Worm (Caenorhabditis elegans) whole organism, early embryonic: ENCODE results near the gene lgc-56.

Experiments used
- B0310.2 ChIP-seq: sonication (generic microtip); optimal IDR thresholded peaks from 2 replicates; lab custom pipeline; 2016; ENCODE audit warnings: mild to moderate bottlenecking, missing genetic modification characterization, missing compliant biosample characterization
- F13C5.2 ChIP-seq: sonication (generic microtip); optimal IDR thresholded peaks from 2 replicates; lab custom pipeline; 2017; ENCODE audit warnings: mild to moderate bottlenecking, missing genetic modification characterization, inconsistent platforms, missing compliant biosample characterization
- aly-1 ChIP-seq: sonication (generic microtip); optimal IDR thresholded peaks from 2 replicates; lab custom pipeline; 2016; ENCODE audit warnings: missing genetic modification characterization, missing compliant biosample characterization
- ama-1 ChIP-seq: fragments of 150-350 bp; optimal IDR thresholded peaks from 2 replicates; lab custom pipeline; 2014
- ceh-13 ChIP-seq: fragments of 200-800 bp; sonication (Bioruptor generic); optimal IDR thresholded peaks from 2 replicates; lab custom pipeline; 2018; ENCODE audit warnings: mild to moderate bottlenecking, missing genetic modification characterization, missing compliant biosample characterization
- ceh-36 ChIP-seq: sonication (generic microtip); optimal IDR thresholded peaks from 2 replicates; lab custom pipeline; 2016; ENCODE audit warnings: missing genetic modification characterization, inconsistent platforms, missing compliant biosample characterization
- ets-7 ChIP-seq: sonication (generic microtip); optimal IDR thresholded peaks from 2 replicates; lab custom pipeline; 2016; ENCODE audit warnings: missing genotype, missing genetic modification characterization, missing compliant biosample characterization
- flt-1 ChIP-seq: fragments of 200-800 bp; sonication (Bioruptor generic); IDR thresholded peaks from 2 replicates; pipeline ENCODE4 v1.3.6; 2022; ENCODE audit warnings: missing genetic modification characterization, missing compliant biosample characterization
- hmbx-1 ChIP-seq: sonication (generic microtip); optimal IDR thresholded peaks from 2 replicates; lab custom pipeline; 2016; ENCODE audit warnings: mild to moderate bottlenecking, missing genetic modification characterization, missing compliant biosample characterization
- hmg-4 ChIP-seq: fragments of 200-800 bp; sonication (Bioruptor generic); optimal IDR thresholded peaks from 2 replicates; lab custom pipeline; 2018; ENCODE audit warnings: mild to moderate bottlenecking, missing genetic modification characterization, missing compliant biosample characterization
- hnd-1 ChIP-seq: sonication (generic microtip); optimal IDR thresholded peaks from 2 replicates; lab custom pipeline; 2016; ENCODE audit warnings: missing genetic modification characterization, missing compliant biosample characterization
- pes-1 ChIP-seq: fragments of 200-800 bp; sonication (Bioruptor generic); IDR thresholded peaks from 2 replicates; pipeline ENCODE4 v1.3.6; 2022; ENCODE audit warnings: missing genetic modification reagents, missing genetic modification characterization, missing compliant biosample characterization
- scrt-1 ChIP-seq: fragments of 200-800 bp; sonication (Bioruptor generic); IDR thresholded peaks from 2 replicates; pipeline ENCODE4 v1.3.6; 2022; ENCODE audit warnings: missing genetic modification characterization, missing compliant biosample characterization
- sea-1 ChIP-seq: fragments of 200-800 bp; sonication (Bioruptor generic); conservative IDR thresholded peaks from 2 replicates; pipeline ENCODE4 v1.3.6; 2022; ENCODE audit warnings: missing genetic modification characterization, missing compliant biosample characterization
- tbx-11 ChIP-seq: fragments of 200-800 bp; sonication (Bioruptor generic); IDR thresholded peaks from 2 replicates; pipeline ENCODE4 v1.3.6; 2022; ENCODE audit warnings: missing genetic modification characterization, missing compliant biosample characterization
- tbx-37 ChIP-seq: fragments of 200-800 bp; sonication (Bioruptor generic); conservative IDR thresholded peaks from 2 replicates; pipeline ENCODE4 v1.3.6; 2022; ENCODE audit warnings: missing genetic modification reagents, missing genetic modification characterization, missing compliant biosample characterization
- tra-4 ChIP-seq: sonication (generic microtip); optimal IDR thresholded peaks from 2 replicates; lab custom pipeline; 2017; ENCODE audit warnings: missing genetic modification characterization, missing compliant biosample characterization

The lgc-56 gene

DNA sequence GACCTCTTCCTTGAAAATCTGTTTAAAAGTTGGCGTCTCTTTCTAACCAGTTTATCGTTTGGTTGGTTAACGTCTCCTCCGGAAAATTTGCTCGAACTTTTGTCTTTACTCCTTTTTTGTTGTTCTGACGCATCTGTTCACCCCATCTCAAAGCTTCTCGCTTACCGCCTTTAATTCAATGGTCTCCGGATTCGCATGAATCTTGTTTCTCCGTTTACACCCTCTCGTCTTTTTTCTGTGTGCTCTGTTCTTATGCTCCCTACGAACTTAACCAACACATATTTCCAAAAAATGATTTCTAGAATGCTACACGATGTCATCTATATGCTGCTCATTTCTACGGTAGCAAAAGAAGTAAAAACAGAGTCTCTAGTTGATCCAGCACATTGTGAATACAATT lies at the start of gene lgc-56:
TSS of gene lgc-56 (plus strand) at position 301 of the 400 bp plus-strand sequence.
- TF ChIP-seq pes-1 (no peak), B0310.2 (tag; lab: Kevin White, UChicago) (no peak), scrt-1 (no peak), tbx-37 (GFP tag; lab: Robert Waterston, UW) (no peak), ceh-13 (no peak), aly-1 (no peak)

ce11 chrII:5081124-5081913 lies 48.9 kb upstream of the lgc-56 start, which contains the start of gene dsh-2:
Gene dsh-2, minus strand, starts transcription at chrII:5081174.
- TF ChIP-seq aly-1 = no peak
- no peak for TF ChIP-seq ama-1
- TF ChIP-seq tra-4 = no peak
- TF ChIP-seq hmg-4 (GFP tag; lab: Kevin White, UChicago) = no peak
- TF ChIP-seq sea-1 (GFP tag; lab: Robert Waterston, UW) = no peak
- no peak for TF ChIP-seq tbx-37 (GFP tag; lab: Robert Waterston, UW)
- no peak for TF ChIP-seq flt-1 (GFP tag; lab: Robert Waterston, UW)
- TF ChIP-seq hnd-1 (tag; lab: Kevin White, UChicago) = no peak
- TF ChIP-seq ets-7 (tag; lab: Kevin White, UChicago) = no peak
- TF ChIP-seq scrt-1 = no peak
- no peak for TF ChIP-seq pes-1
- TF ChIP-seq B0310.2 (tag; lab: Kevin White, UChicago) = no peak
- no peak for TF ChIP-seq tbx-11 (GFP tag; lab: Robert Waterston, UW)
- no peak for TF ChIP-seq ceh-13
- TF ChIP-seq F13C5.2 (tag; lab: Kevin White, UChicago) = no peak
- TF ChIP-seq hmbx-1 (tag; lab: Kevin White, UChicago) = no peak
- TF ChIP-seq ceh-36 (tag; lab: Kevin White, UChicago) = no peak

DNA sequence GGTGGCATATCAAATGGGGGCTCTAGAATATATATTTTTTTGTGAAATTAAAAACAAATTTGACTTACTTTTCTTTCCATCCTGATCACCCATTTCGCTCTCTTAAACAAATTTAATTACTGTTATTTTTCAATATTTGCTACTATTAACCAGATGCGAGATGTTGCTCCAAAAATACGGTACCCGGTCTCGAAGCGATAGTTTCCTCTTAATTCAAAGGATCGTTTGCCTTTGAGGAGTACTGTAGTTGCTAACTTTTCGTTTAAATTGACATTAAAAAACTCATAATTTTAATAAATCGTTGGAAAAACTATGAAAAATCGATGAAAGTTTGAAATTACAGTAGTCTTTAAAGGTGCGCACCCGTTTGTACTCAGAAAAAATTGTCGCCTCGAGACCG lies 46.8 kb upstream of the lgc-56 start, which contains the start of gene C04G6.4:
TSS of gene C04G6.4 (minus strand) at position 101 of the 400 bp plus-strand sequence.
- TF ChIP-seq aly-1 = no peak
- TF ChIP-seq B0310.2 (tag; lab: Kevin White, UChicago) = no peak
- no peak for TF ChIP-seq tbx-37 (GFP tag; lab: Robert Waterston, UW)
- TF ChIP-seq ama-1 = no peak
- no peak for TF ChIP-seq flt-1 (GFP tag; lab: Robert Waterston, UW)
- TF ChIP-seq scrt-1 = no peak
- TF ChIP-seq ceh-13 = no peak
- no peak for TF ChIP-seq tra-4
- no peak for TF ChIP-seq hnd-1 (tag; lab: Kevin White, UChicago)
- TF ChIP-seq pes-1 = no peak
- TF ChIP-seq ceh-36 (tag; lab: Kevin White, UChicago) = no peak
- TF ChIP-seq hmbx-1 (tag; lab: Kevin White, UChicago) = no peak
- TF ChIP-seq ets-7 (tag; lab: Kevin White, UChicago) = no peak
- no peak for TF ChIP-seq hmg-4 (GFP tag; lab: Kevin White, UChicago)
- no peak for TF ChIP-seq F13C5.2 (tag; lab: Kevin White, UChicago)
- TF ChIP-seq tbx-11 (GFP tag; lab: Robert Waterston, UW) = no peak
- no peak for TF ChIP-seq sea-1 (GFP tag; lab: Robert Waterston, UW)

DNA sequence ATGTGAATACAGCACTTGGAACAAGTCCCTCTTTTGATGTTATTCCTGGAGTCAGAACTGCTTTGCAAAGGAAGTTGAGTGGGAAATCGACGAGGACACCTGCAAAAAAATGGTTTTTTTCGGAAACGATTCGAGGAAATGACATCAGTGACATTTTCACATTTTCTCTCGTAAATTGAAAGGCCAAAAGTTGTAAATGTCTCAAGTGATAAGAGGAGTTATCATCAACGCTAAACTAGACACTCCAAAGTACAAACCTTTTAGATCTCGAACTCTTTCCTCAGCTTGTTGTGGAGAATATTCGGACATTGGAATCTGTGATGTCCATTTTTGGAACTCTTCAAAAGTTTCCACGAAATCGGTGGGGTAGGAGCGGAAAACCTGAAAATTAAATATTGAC lies 46.0 kb upstream of the lgc-56 start:
- TF ChIP-seq tbx-11 (GFP tag; lab: Robert Waterston, UW) (no peak), ets-7 (tag; lab: Kevin White, UChicago) (no peak)

DNA sequence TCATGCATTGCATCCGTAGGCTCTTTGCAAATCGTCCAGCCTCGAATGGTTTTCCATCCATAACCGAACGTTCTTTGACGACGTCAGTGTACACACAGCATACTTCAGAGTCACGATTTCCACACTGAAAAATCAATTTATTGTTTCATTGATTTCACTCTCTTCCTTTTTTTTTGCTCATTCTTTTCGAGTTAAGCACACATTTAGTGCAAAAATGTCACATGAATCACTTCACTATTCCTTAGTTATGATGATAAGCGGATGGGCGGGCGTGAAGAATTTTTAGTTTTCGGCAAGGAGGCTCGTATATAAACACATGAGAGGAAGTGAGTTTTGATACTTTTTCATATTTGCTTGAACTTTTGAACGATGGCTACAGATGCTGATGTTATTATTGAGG lies 44.7 kb upstream of the lgc-56 start, which contains the start of gene txt-9:
TSS of gene txt-9 (plus strand) at position 336 of the 400 bp plus-strand sequence.
- TF ChIP-seq tbx-11 (GFP tag; lab: Robert Waterston, UW) (no peak), hmg-4 (GFP tag; lab: Kevin White, UChicago) (no peak), tbx-37 (GFP tag; lab: Robert Waterston, UW) (no peak), ceh-36 (tag; lab: Kevin White, UChicago) (no peak), ets-7 (tag; lab: Kevin White, UChicago) (no peak), hmbx-1 (tag; lab: Kevin White, UChicago) (no peak), sea-1 (GFP tag; lab: Robert Waterston, UW) (no peak), aly-1 (no peak), B0310.2 (tag; lab: Kevin White, UChicago) (no peak), ceh-13 (no peak), tra-4 (no peak), flt-1 (GFP tag; lab: Robert Waterston, UW) (no peak), ama-1 (no peak), F13C5.2 (tag; lab: Kevin White, UChicago) (no peak), pes-1 (no peak), scrt-1 (no peak)

DNA sequence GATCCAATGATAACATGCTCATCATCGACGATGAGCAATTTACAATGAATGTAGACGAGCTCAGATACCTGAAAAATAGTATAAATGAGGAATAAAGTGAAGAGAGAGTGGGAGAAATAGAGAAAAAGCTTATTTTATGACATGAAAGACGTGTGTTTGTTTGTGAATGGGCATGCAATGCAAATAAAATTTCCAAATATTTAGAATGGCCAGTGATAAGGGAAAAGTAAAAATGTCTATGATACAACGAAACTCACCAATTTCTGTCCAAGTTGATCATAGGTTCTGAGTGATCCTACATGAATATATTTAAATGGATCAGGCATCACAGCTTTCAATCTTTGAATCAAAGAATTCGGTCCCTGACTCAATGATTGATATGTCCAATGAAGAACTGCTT lies 44.0 kb upstream of the lgc-56 start:
- no peak for TF ChIP-seq B0310.2 (tag; lab: Kevin White, UChicago)
- no peak for TF ChIP-seq tbx-37 (GFP tag; lab: Robert Waterston, UW)
- TF ChIP-seq tra-4 = no peak
- TF ChIP-seq scrt-1 = no peak
- TF ChIP-seq ama-1 = no peak
- TF ChIP-seq hnd-1 (tag; lab: Kevin White, UChicago) = no peak
- no peak for TF ChIP-seq ceh-36 (tag; lab: Kevin White, UChicago)
- no peak for TF ChIP-seq ceh-13
- no peak for TF ChIP-seq flt-1 (GFP tag; lab: Robert Waterston, UW)
- TF ChIP-seq pes-1 = no peak
- no peak for TF ChIP-seq aly-1
- TF ChIP-seq tbx-11 (GFP tag; lab: Robert Waterston, UW) = no peak
- TF ChIP-seq F13C5.2 (tag; lab: Kevin White, UChicago) = no peak
- TF ChIP-seq hmg-4 (GFP tag; lab: Kevin White, UChicago) = no peak
- no peak for TF ChIP-seq ets-7 (tag; lab: Kevin White, UChicago)
- TF ChIP-seq hmbx-1 (tag; lab: Kevin White, UChicago) = no peak
- no peak for TF ChIP-seq sea-1 (GFP tag; lab: Robert Waterston, UW)

DNA sequence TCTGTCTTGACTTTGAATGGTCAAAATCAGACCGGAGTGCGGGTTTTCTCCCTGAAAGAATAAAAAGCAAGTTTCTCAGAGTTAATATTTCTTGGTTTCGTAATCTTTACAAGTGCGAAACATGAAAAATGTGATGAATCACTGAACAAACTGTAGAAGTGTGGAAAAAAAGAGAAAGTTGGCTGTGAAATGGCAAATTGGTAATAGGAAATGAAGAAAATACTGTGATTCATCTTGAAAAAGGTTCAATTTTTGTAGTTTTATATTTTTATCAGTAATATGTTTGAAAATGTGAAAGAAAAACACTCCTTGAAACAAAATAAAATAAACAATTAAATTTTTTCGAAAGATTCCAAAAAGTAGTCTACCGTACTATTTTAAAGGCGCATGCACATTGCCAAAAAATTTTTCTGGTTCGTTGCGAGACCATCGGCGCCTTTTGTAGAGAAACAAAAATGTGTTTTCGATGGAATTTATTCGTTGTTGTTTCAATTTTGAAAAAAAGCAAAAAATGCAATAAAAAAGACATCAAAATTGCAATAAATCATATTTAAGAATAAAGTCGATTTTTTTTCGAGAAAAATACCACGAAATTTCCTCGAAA lies 38.4 kb upstream of the lgc-56 start, which contains the start of gene pld-1:
TSS of gene pld-1 (minus strand) at position 51 of the 604 bp plus-strand sequence.
- no peak for TF ChIP-seq pes-1
- TF ChIP-seq scrt-1 = no peak
- no peak for TF ChIP-seq tbx-11 (GFP tag; lab: Robert Waterston, UW)
- no peak for TF ChIP-seq hmg-4 (GFP tag; lab: Kevin White, UChicago)
- TF ChIP-seq aly-1 = no peak
- TF ChIP-seq ceh-13 = no peak
